Worm (Caenorhabditis elegans) whole organism, young adult: ENCODE results near the gene F12A10.1.

Experiments used
- B0336.3 ChIP-seq: fragments of 200-800 bp; sonication (Bioruptor generic); IDR thresholded peaks from 2 replicates; pipeline ENCODE4 v1.3.6; 2022; ENCODE audit warnings: missing genetic modification characterization, missing compliant biosample characterization
- D2030.7 ChIP-seq: fragments of 200-800 bp; sonication (Bioruptor generic); IDR thresholded peaks from 2 replicates; pipeline ENCODE4 v1.3.6; 2022; ENCODE audit warnings: missing genetic modification reagents, missing genetic modification characterization, missing compliant biosample characterization
- F10E7.11 ChIP-seq: sonication (generic microtip); optimal IDR thresholded peaks from 2 replicates; lab custom pipeline; 2017; ENCODE audit warnings: mild to moderate bottlenecking, missing genetic modification characterization, moderate library complexity, missing compliant biosample characterization
- F22D6.2 ChIP-seq: sonication (generic microtip); optimal IDR thresholded peaks from 2 replicates; lab custom pipeline; 2016; ENCODE audit warnings: mild to moderate bottlenecking, missing genetic modification characterization, missing compliant biosample characterization
- F23B12.7 ChIP-seq: sonication (generic microtip); optimal IDR thresholded peaks from 2 replicates; lab custom pipeline; 2017; ENCODE audit warnings: missing genetic modification characterization, mild to moderate bottlenecking, missing compliant biosample characterization, antibody characterized with exemption, moderate library complexity; ENCODE audit not compliant: insufficient read depth
- F39B2.1 ChIP-seq: fragments of 200-800 bp; sonication (Bioruptor generic); IDR thresholded peaks from 2 replicates; pipeline ENCODE4 v1.3.6; 2022; ENCODE audit warnings: missing genetic modification reagents, missing genetic modification characterization, missing compliant biosample characterization
- F49E8.2 ChIP-seq: sonication (generic microtip); optimal IDR thresholded peaks from 3 replicates; lab custom pipeline; 2017; ENCODE audit warnings: missing genetic modification characterization, mild to moderate bottlenecking, missing compliant biosample characterization, antibody characterized with exemption, moderate library complexity; ENCODE audit not compliant: insufficient read depth
- F55B11.4 ChIP-seq: sonication (generic microtip); optimal IDR thresholded peaks from 2 replicates; lab custom pipeline; 2016; ENCODE audit warnings: missing compliant biosample characterization, missing genetic modification characterization, borderline replicate concordance; ENCODE audit not compliant: insufficient read depth
- F57C9.4 ChIP-seq: sonication (generic microtip); optimal IDR thresholded peaks from 2 replicates; lab custom pipeline; 2017; ENCODE audit warnings: mild to moderate bottlenecking, missing genetic modification characterization, missing compliant biosample characterization
- Y56A3A.18 ChIP-seq: fragments of 200-800 bp; sonication (Bioruptor generic); IDR thresholded peaks from 2 replicates; pipeline ENCODE4 v1.3.6; 2022; ENCODE audit warnings: missing genetic modification reagents, missing genetic modification characterization, missing compliant biosample characterization
- Y67H2A.10 ChIP-seq: fragments of 200-800 bp; sonication (Bioruptor generic); conservative IDR thresholded peaks from 2 replicates; pipeline ENCODE4 v1.3.6; 2022; ENCODE audit warnings: missing genetic modification reagents, missing genetic modification characterization, missing compliant biosample characterization
- Y79H2A.3 ChIP-seq: fragments of 200-800 bp; sonication (Bioruptor generic); conservative IDR thresholded peaks from 2 replicates; pipeline ENCODE4 v1.3.6; 2022; ENCODE audit warnings: missing genetic modification reagents, missing genetic modification characterization, missing compliant biosample characterization
- ama-1 ChIP-seq, 3 experiments: fragments of 150-350 bp in 1 of 3; sonication (generic microtip) in 2 of 3; optimal IDR thresholded peaks; 2 replicates each; lab custom pipeline; 2014 to 2018; ENCODE audit warnings: missing biosample characterization in 2 of 3, missing genetic modification characterization in 2 of 3, missing genetic modification reagents in 2 of 3
- atf-7 ChIP-seq: sonication (generic microtip); optimal IDR thresholded peaks from 2 replicates; lab custom pipeline; 2017; ENCODE audit warnings: mild to moderate bottlenecking, missing genetic modification characterization, missing compliant biosample characterization
- athp-1 ChIP-seq: sonication (generic microtip); optimal IDR thresholded peaks from 2 replicates; lab custom pipeline; 2017; ENCODE audit warnings: mild to moderate bottlenecking, missing genetic modification characterization, missing compliant biosample characterization
- attf-3 ChIP-seq: fragments of 200-800 bp; sonication (Bioruptor generic); conservative IDR thresholded peaks from 2 replicates; pipeline ENCODE4 v1.3.6; 2022; ENCODE audit warnings: missing genetic modification reagents, missing genetic modification characterization, missing compliant biosample characterization
- attf-6 ChIP-seq: fragments of 200-800 bp; sonication (Bioruptor generic); IDR thresholded peaks from 2 replicates; pipeline ENCODE4 v1.3.6; 2022; ENCODE audit warnings: missing genetic modification reagents, missing genetic modification characterization, missing compliant biosample characterization
- bed-2 ChIP-seq: fragments of 200-800 bp; sonication (Bioruptor generic); IDR thresholded peaks from 2 replicates; pipeline ENCODE4 v1.3.6; 2022; ENCODE audit warnings: missing genetic modification reagents, missing genetic modification characterization, missing compliant biosample characterization
- ceh-100 ChIP-seq: fragments of 200-800 bp; sonication (Bioruptor generic); IDR thresholded peaks from 2 replicates; pipeline ENCODE4 v1.3.6; 2022; ENCODE audit warnings: missing genetic modification reagents, missing genetic modification characterization, missing compliant biosample characterization
- ceh-27 ChIP-seq: fragments of 200-800 bp; sonication (Bioruptor generic); optimal IDR thresholded peaks from 2 replicates; lab custom pipeline; 2018; ENCODE audit warnings: mild to moderate bottlenecking, missing genetic modification characterization, moderate library complexity, missing compliant biosample characterization
- ceh-58 ChIP-seq: fragments of 200-800 bp; sonication (Bioruptor generic); IDR thresholded peaks from 2 replicates; pipeline ENCODE4 v1.3.6; 2022; ENCODE audit warnings: missing genetic modification characterization, missing compliant biosample characterization
- dox-1 ChIP-seq: fragments of 200-800 bp; sonication (Bioruptor generic); IDR thresholded peaks from 2 replicates; pipeline ENCODE4 v1.3.6; 2022; ENCODE audit warnings: missing genetic modification reagents, missing genetic modification characterization, missing compliant biosample characterization
- dpff-1 ChIP-seq: sonication (generic microtip); optimal IDR thresholded peaks from 2 replicates; lab custom pipeline; 2017; ENCODE audit warnings: mild to moderate bottlenecking, missing genetic modification characterization, missing compliant biosample characterization
- egl-18 ChIP-seq: fragments of 200-800 bp; sonication (Bioruptor generic); IDR thresholded peaks from 2 replicates; pipeline ENCODE4 v1.3.6; 2022; ENCODE audit warnings: missing genetic modification reagents, missing genetic modification characterization, missing compliant biosample characterization
- him-1 ChIP-seq: sonication (generic microtip); optimal IDR thresholded peaks from 2 replicates; lab custom pipeline; 2016; ENCODE audit warnings: missing genotype, missing genetic modification reagents, missing genetic modification characterization, missing compliant biosample characterization
- hrde-1 ChIP-seq: sonication (generic microtip); optimal IDR thresholded peaks from 2 replicates; lab custom pipeline; 2016; ENCODE audit warnings: missing genetic modification characterization, mild to moderate bottlenecking, missing compliant biosample characterization, moderate library complexity, missing genotype, missing genetic modification reagents, borderline replicate concordance
- lin-26 ChIP-seq: fragments of 200-800 bp; sonication (Bioruptor generic); IDR thresholded peaks from 2 replicates; pipeline ENCODE4 v1.3.6; 2022; ENCODE audit warnings: missing genetic modification reagents, missing genetic modification characterization, missing compliant biosample characterization
- lin-40 ChIP-seq: sonication (generic microtip); optimal IDR thresholded peaks from 2 replicates; lab custom pipeline; 2016; ENCODE audit warnings: missing genetic modification characterization, mild to moderate bottlenecking, missing compliant biosample characterization, missing genotype, missing genetic modification reagents
- lin-54 ChIP-seq: fragments of 200-800 bp; sonication (Bioruptor generic); optimal IDR thresholded peaks from 2 replicates; lab custom pipeline; 2018; ENCODE audit warnings: mild to moderate bottlenecking, missing genetic modification characterization, missing compliant biosample characterization
- madf-10 ChIP-seq: sonication (generic microtip); optimal IDR thresholded peaks from 2 replicates; lab custom pipeline; 2016; ENCODE audit warnings: mild to moderate bottlenecking, missing genetic modification characterization, missing compliant biosample characterization
- madf-3 ChIP-seq: fragments of 200-800 bp; sonication (Bioruptor generic); IDR thresholded peaks from 2 replicates; pipeline ENCODE4 v1.3.6; 2022; ENCODE audit warnings: missing genetic modification reagents, missing genetic modification characterization, missing compliant biosample characterization
- madf-8 ChIP-seq: fragments of 200-800 bp; sonication (Bioruptor generic); conservative IDR thresholded peaks from 2 replicates; pipeline ENCODE4 v1.3.6; 2022; ENCODE audit warnings: missing genetic modification reagents, missing genetic modification characterization, missing compliant biosample characterization
- mcd-1 ChIP-seq: fragments of 200-800 bp; sonication (Bioruptor generic); IDR thresholded peaks from 2 replicates; pipeline ENCODE4 v1.3.6; 2022; ENCODE audit warnings: missing genetic modification reagents, missing genetic modification characterization, missing compliant biosample characterization
- nfyb-1 ChIP-seq: fragments of 200-800 bp; sonication (Bioruptor generic); IDR thresholded peaks from 2 replicates; pipeline ENCODE4 v1.3.6; 2022; ENCODE audit warnings: missing genetic modification reagents, missing genetic modification characterization, missing compliant biosample characterization
- pha-4 ChIP-seq: fragments of 150-350 bp; sonication (generic microtip); optimal IDR thresholded peaks from 2 replicates; lab custom pipeline; 2014; ENCODE audit warnings: missing biosample characterization, missing genetic modification reagents, missing genetic modification characterization
- rcor-1 ChIP-seq: fragments of 200-800 bp; sonication (Bioruptor generic); IDR thresholded peaks from 2 replicates; pipeline ENCODE4 v1.3.6; 2022; ENCODE audit warnings: missing genetic modification reagents, missing genetic modification characterization, missing compliant biosample characterization
- snpc-1.1 ChIP-seq: sonication (generic microtip); optimal IDR thresholded peaks from 2 replicates; lab custom pipeline; 2017; ENCODE audit warnings: missing genetic modification characterization, mild to moderate bottlenecking, missing compliant biosample characterization, antibody characterized with exemption, moderate library complexity, missing genotype, missing genetic modification reagents; ENCODE audit not compliant: insufficient read depth
- snpc-3.4 ChIP-seq: sonication (generic microtip); optimal IDR thresholded peaks from 2 replicates; lab custom pipeline; 2017; ENCODE audit warnings: missing genetic modification characterization, mild to moderate bottlenecking, missing compliant biosample characterization, antibody characterized with exemption, moderate library complexity, missing genotype, missing genetic modification reagents
- snpc-4 ChIP-seq, 5 experiments: fragments of 150-350 bp in 1 of 5; sonication (generic microtip) in 4 of 5; optimal IDR thresholded peaks; 2 replicates each; lab custom pipeline; 2014 to 2018; ENCODE audit warnings: missing genetic modification characterization in 5 of 5, missing biosample characterization in 3 of 5, antibody characterized with exemption in 2 of 5, mild to moderate bottlenecking in 2 of 5, missing compliant biosample characterization in 2 of 5, missing genotype in 2 of 5, moderate library complexity in 2 of 5, missing genetic modification reagents in 1 of 5
- tbp1 ChIP-seq: fragments of 200-800 bp; sonication (Bioruptor generic); optimal IDR thresholded peaks from 2 replicates; lab custom pipeline; 2018; ENCODE audit warnings: mild to moderate bottlenecking, missing genetic modification characterization, missing compliant biosample characterization
- tlf-1 ChIP-seq: fragments of 200-800 bp; sonication (Bioruptor generic); optimal IDR thresholded peaks from 2 replicates; lab custom pipeline; 2018; ENCODE audit warnings: mild to moderate bottlenecking, missing genetic modification characterization, missing compliant biosample characterization
- unc-130 ChIP-seq: sonication (generic microtip); optimal IDR thresholded peaks from 2 replicates; lab custom pipeline; 2016; ENCODE audit warnings: missing genetic modification reagents, missing genetic modification characterization, missing compliant biosample characterization
- unc-62 ChIP-seq: fragments of 150-350 bp; optimal IDR thresholded peaks from 2 replicates; lab custom pipeline; 2014; ENCODE audit warnings: missing biosample characterization, missing genetic modification reagents, missing genetic modification characterization
- xnd-1 ChIP-seq: sonication (generic microtip); optimal IDR thresholded peaks from 2 replicates; lab custom pipeline; 2016; ENCODE audit warnings: missing genotype, missing genetic modification reagents, missing genetic modification characterization, missing compliant biosample characterization
- ztf-22 ChIP-seq: fragments of 200-800 bp; sonication (Bioruptor generic); optimal IDR thresholded peaks from 2 replicates; lab custom pipeline; 2018; ENCODE audit warnings: mild to moderate bottlenecking, missing genetic modification characterization, moderate library complexity, missing compliant biosample characterization
- ztf-25 ChIP-seq: fragments of 200-800 bp; sonication (Bioruptor generic); IDR thresholded peaks from 2 replicates; pipeline ENCODE4 v1.3.6; 2022; ENCODE audit warnings: missing genetic modification reagents, missing genetic modification characterization, missing compliant biosample characterization
- ztf-6 ChIP-seq: fragments of 200-800 bp; sonication (Bioruptor generic); IDR thresholded peaks from 2 replicates; pipeline ENCODE4 v1.3.6; 2022; ENCODE audit warnings: missing genetic modification reagents, missing genetic modification characterization, missing compliant biosample characterization

F12A10.1 gene

DNA sequence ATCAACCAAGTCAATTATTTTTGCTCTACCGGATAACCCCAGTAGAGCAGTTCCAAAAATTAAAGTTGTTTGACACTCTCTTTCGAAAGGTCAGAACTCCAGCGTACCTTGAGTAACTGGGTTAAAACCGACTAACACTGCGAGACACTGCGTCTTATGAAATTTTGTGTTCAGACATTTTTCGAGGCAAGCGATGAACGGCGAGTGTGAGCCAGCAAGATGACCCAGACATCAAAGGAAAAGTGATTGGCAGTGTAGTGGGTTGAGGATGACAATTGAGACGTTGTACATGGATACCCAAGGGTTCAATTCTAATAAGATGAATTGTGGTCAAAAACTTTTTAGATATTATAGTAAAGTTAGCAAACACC is 47.8 kb downstream of the F12A10.1 start:
- TF ChIP-seq F23B12.7 (tag; lab: Kevin White, UChicago): peak; percentile 25
- TF ChIP-seq madf-10: no peak
- TF ChIP-seq athp-1 (tag; lab: Kevin White, UChicago): no peak
- TF ChIP-seq ama-1 (optimal IDR thresholded peaks at IDR 0.05; lab: Kevin White, UChicago): peak; percentile 98
- TF ChIP-seq ama-1 (GFP tag; optimal IDR thresholded peaks at IDR 0.05; lab: Kevin White, UChicago): no peak
- TF ChIP-seq madf-3 (GFP tag; lab: Robert Waterston, UW): no peak
- no peak for TF ChIP-seq xnd-1 (tag; lab: Kevin White, UChicago)
- no peak for TF ChIP-seq madf-8
- TF ChIP-seq F10E7.11 (tag; lab: Kevin White, UChicago): no peak
- TF ChIP-seq pha-4 (tag; lab: Kevin White, UChicago): peak; percentile 92
- TF ChIP-seq him-1 (tag; lab: Kevin White, UChicago): no peak
- TF ChIP-seq lin-54 (GFP tag; lab: Kevin White, UChicago): peak; percentile 25
- peak; percentile 98 for TF ChIP-seq attf-6
- peak; percentile 32 for TF ChIP-seq F22D6.2 (tag; lab: Kevin White, UChicago)
- TF ChIP-seq ceh-27 (GFP tag; lab: Kevin White, UChicago): peak; percentile 50
- peak; percentile 82 for TF ChIP-seq snpc-1.1 (tag; lab: Kevin White, UChicago)
- no peak for TF ChIP-seq lin-40
- TF ChIP-seq Y56A3A.18 (GFP tag; lab: Robert Waterston, UW): no peak
- no peak for TF ChIP-seq dpff-1 (tag; lab: Kevin White, UChicago)
- no peak for TF ChIP-seq D2030.7 (GFP tag; lab: Robert Waterston, UW)
- peak; percentile 74 for TF ChIP-seq tbp1 (GFP tag; lab: Kevin White, UChicago)
- peak; percentile 61 for TF ChIP-seq mcd-1 (GFP tag; lab: Robert Waterston, UW)
- TF ChIP-seq F49E8.2 (tag; lab: Kevin White, UChicago): no peak
- TF ChIP-seq dox-1 (GFP tag; lab: Robert Waterston, UW): peak; percentile 14; the same call in 1 of the 2 replicates
- no peak for TF ChIP-seq Y79H2A.3 (GFP tag; lab: Robert Waterston, UW)
- no peak for TF ChIP-seq F55B11.4 (tag; lab: Kevin White, UChicago)
- TF ChIP-seq tlf-1: no peak
- TF ChIP-seq egl-18 (GFP tag; lab: Robert Waterston, UW): 0 out of 2 replicates have a peak, but pooled peaks have one; percentile 9
- peak; percentile 31; the same call in 1 of the 2 replicates for TF ChIP-seq rcor-1 (GFP tag; lab: Robert Waterston, UW)
- TF ChIP-seq F39B2.1 (GFP tag; lab: Robert Waterston, UW): no peak
- TF ChIP-seq unc-62 (GFP tag; lab: Kevin White, UChicago): no peak
- TF ChIP-seq ztf-22 (GFP tag; lab: Kevin White, UChicago): peak; percentile 50
- TF ChIP-seq bed-2 (GFP tag; lab: Robert Waterston, UW): no peak
- peak; percentile 93 for TF ChIP-seq snpc-4 (GFP tag; optimal IDR thresholded peaks at IDR 0.05; lab: Kevin White, UChicago)
- peak; percentile 98 to 99 (median 98) for TF ChIP-seq snpc-4 (tag; optimal IDR thresholded peaks at IDR 0.05; lab: Kevin White, UChicago)
- TF ChIP-seq lin-26 (GFP tag; lab: Robert Waterston, UW): no peak
- TF ChIP-seq unc-130 (GFP tag; lab: Kevin White, UChicago): no peak
- no peak for TF ChIP-seq snpc-3.4 (tag; lab: Kevin White, UChicago)
- no peak for TF ChIP-seq ztf-25
- TF ChIP-seq attf-3: peak; percentile 49
- no peak for TF ChIP-seq ztf-6 (GFP tag; lab: Robert Waterston, UW)
- no peak for TF ChIP-seq hrde-1
- TF ChIP-seq B0336.3 (GFP tag; lab: Robert Waterston, UW): peak; percentile 54; the same call in 1 of the 2 replicates
- no peak for TF ChIP-seq atf-7 (tag; lab: Kevin White, UChicago)
- TF ChIP-seq nfyb-1 (GFP tag; lab: Robert Waterston, UW): no peak; the same call in 1 of the 2 replicates
- no peak for TF ChIP-seq ceh-58 (GFP tag; lab: Robert Waterston, UW)
- no peak; the same call in 1 of the 2 replicates for TF ChIP-seq Y67H2A.10 (GFP tag; lab: Robert Waterston, UW)
- TF ChIP-seq ceh-100 (GFP tag; lab: Robert Waterston, UW): no peak
- no peak for TF ChIP-seq F57C9.4 (tag; lab: Kevin White, UChicago)
